Fruit fly (Drosophila melanogaster) whole organism, wandering third instar larva: ENCODE results near the gene Mesh1.

Experiments used
- Abd-B ChIP-seq: fragments of >200 bp; optimal IDR thresholded peaks from 2 replicates; lab custom pipeline; 2017; ENCODE audit warnings: missing biosample characterization, missing genetic modification characterization
- CG32264 ChIP-seq: fragments of 200-800 bp; sonication (Bioruptor generic); optimal IDR thresholded peaks from 2 replicates; lab custom pipeline; 2016; ENCODE audit warnings: missing biosample characterization, missing genetic modification characterization
- CG9705 ChIP-seq: fragments of 200-800 bp; sonication (Bioruptor generic); optimal IDR thresholded peaks from 2 replicates; lab custom pipeline; 2018; ENCODE audit warnings: missing biosample characterization, mild to moderate bottlenecking, missing genetic modification characterization
- CrebA ChIP-seq: fragments of 200-800 bp; sonication (Bioruptor generic); optimal IDR thresholded peaks from 2 replicates; lab custom pipeline; 2016; ENCODE audit warnings: missing biosample characterization, mild to moderate bottlenecking, missing genetic modification characterization, borderline replicate concordance
- Dfd ChIP-seq: fragments of >200 bp; optimal IDR thresholded peaks from 2 replicates; lab custom pipeline; 2017; ENCODE audit warnings: missing biosample characterization, missing genetic modification characterization
- Dif ChIP-seq: fragments of 200-275, 200-300 bp; sonication (Bioruptor generic); optimal IDR thresholded peaks from 2 replicates; lab custom pipeline; 2018; ENCODE audit warnings: missing biosample characterization, missing genetic modification characterization; ENCODE audit not compliant: partially characterized antibody
- GATAd ChIP-seq: sonication (Bioruptor generic); optimal IDR thresholded peaks from 2 replicates; lab custom pipeline; 2016; ENCODE audit warnings: missing biosample characterization, missing genetic modification characterization
- HLH106 ChIP-seq: fragments of 200-800 bp; optimal IDR thresholded peaks from 3 replicates; lab custom pipeline; 2019; ENCODE audit warnings: missing biosample characterization, mild to moderate bottlenecking, missing genetic modification characterization, moderate library complexity
- Hnf4 ChIP-seq: fragments of 200-800 bp; sonication (Bioruptor generic); optimal IDR thresholded peaks from 2 replicates; lab custom pipeline; 2016; ENCODE audit warnings: missing biosample characterization, mild to moderate bottlenecking, missing genetic modification characterization
- Hr78 ChIP-seq: fragments of >200 bp; optimal IDR thresholded peaks from 2 replicates; lab custom pipeline; 2017; ENCODE audit warnings: missing biosample characterization, missing genetic modification characterization
- Hr83 ChIP-seq: fragments of 200-300 bp; sonication (Bioruptor generic); optimal IDR thresholded peaks from 2 replicates; lab custom pipeline; 2016; ENCODE audit warnings: missing biosample characterization, mild to moderate bottlenecking, missing genetic modification characterization, moderate library complexity; ENCODE audit not compliant: poor library complexity, severe bottlenecking
- Jra ChIP-seq: sonication (Bioruptor generic); optimal IDR thresholded peaks from 2 replicates; lab custom pipeline; 2016; ENCODE audit warnings: missing biosample characterization, missing genetic modification characterization
- Mio ChIP-seq: sonication (Bioruptor generic); optimal IDR thresholded peaks from 2 replicates; lab custom pipeline; 2016; ENCODE audit warnings: missing biosample characterization, missing genetic modification characterization
- Myc ChIP-seq: fragments of >200 bp; optimal IDR thresholded peaks from 2 replicates; lab custom pipeline; 2017
- N ChIP-seq: fragments of >200 bp; optimal IDR thresholded peaks from 2 replicates; lab custom pipeline; 2018; ENCODE audit warnings: missing biosample characterization, missing external identifiers, missing genetic modification characterization
- OdsH ChIP-seq: fragments of 200-800 bp; sonication (Bioruptor generic); optimal IDR thresholded peaks from 2 replicates; lab custom pipeline; 2016; ENCODE audit warnings: missing biosample characterization, mild to moderate bottlenecking, missing genetic modification characterization
- Rel ChIP-seq, 2 experiments: fragments of 200-800 bp; sonication (Bioruptor generic) in 1 of 2; optimal IDR thresholded peaks; 2 replicates in 1 of 2; 3 replicates in 1 of 2; lab custom pipeline; 2016 to 2019; ENCODE audit warnings: mild to moderate bottlenecking in 2 of 2, missing biosample characterization in 2 of 2, missing genetic modification characterization in 2 of 2, moderate library complexity in 1 of 2
- Sp1 ChIP-seq: fragments of 200-800 bp; sonication (Bioruptor generic); optimal IDR thresholded peaks from 3 replicates; lab custom pipeline; 2019; ENCODE audit warnings: missing biosample characterization, mild to moderate bottlenecking, missing genetic modification characterization, moderate library complexity
- Vsx2 ChIP-seq: fragments of 200-300, 225-300 bp; sonication (Bioruptor generic); optimal IDR thresholded peaks from 2 replicates; lab custom pipeline; 2018; ENCODE audit warnings: missing biosample characterization, missing genetic modification characterization; ENCODE audit not compliant: partially characterized antibody
- br ChIP-seq: fragments of 200-800 bp; sonication (Bioruptor generic); optimal IDR thresholded peaks from 2 replicates; lab custom pipeline; 2016; ENCODE audit warnings: missing biosample characterization, missing genetic modification characterization
- brk ChIP-seq: fragments of 200-800 bp; sonication (Bioruptor generic); optimal IDR thresholded peaks from 2 replicates; lab custom pipeline; 2016; ENCODE audit warnings: missing biosample characterization, mild to moderate bottlenecking, missing genetic modification characterization
- dl ChIP-seq, 2 experiments: fragments of 175-275, 200-275 bp in 1 of 2; fragments of 200-275 bp in 1 of 2; sonication (Bioruptor generic); optimal IDR thresholded peaks; lab custom pipeline; 2018; ENCODE audit warnings: mild to moderate bottlenecking in 2 of 2, missing biosample characterization in 2 of 2, missing genetic modification characterization in 2 of 2, moderate library complexity in 2 of 2; ENCODE audit not compliant: partially characterized antibody in 2 of 2, insufficient read depth in 1 of 2
- dmrt93B ChIP-seq: fragments of 200-800 bp; sonication (Bioruptor generic); optimal IDR thresholded peaks from 2 replicates; lab custom pipeline; 2018; ENCODE audit warnings: missing biosample characterization, mild to moderate bottlenecking, missing genetic modification characterization
- dsf ChIP-seq: sonication (Bioruptor generic); optimal IDR thresholded peaks from 2 replicates; lab custom pipeline; 2016; ENCODE audit warnings: missing biosample characterization, missing genetic modification characterization, borderline replicate concordance
- ey ChIP-seq: fragments of 200-800 bp; sonication (Bioruptor generic); optimal IDR thresholded peaks from 2 replicates; lab custom pipeline; 2016; ENCODE audit warnings: missing biosample characterization, missing genetic modification characterization
- foxo ChIP-seq, 2 experiments: fragments of 200-800 bp; sonication (Bioruptor generic); optimal IDR thresholded peaks; 2 replicates in 1 of 2; 3 replicates in 1 of 2; lab custom pipeline; 2016 to 2017; ENCODE audit warnings: missing biosample characterization in 2 of 2, missing genetic modification characterization in 2 of 2
- fru ChIP-seq: fragments of 200-800 bp; sonication (Bioruptor generic); optimal IDR thresholded peaks from 3 replicates; lab custom pipeline; 2016; ENCODE audit warnings: missing biosample characterization, mild to moderate bottlenecking, missing genetic modification characterization
- h ChIP-seq: fragments of 200-800 bp; sonication (Bioruptor generic); optimal IDR thresholded peaks from 3 replicates; lab custom pipeline; 2016; ENCODE audit warnings: missing biosample characterization, mild to moderate bottlenecking, missing genetic modification characterization
- jim ChIP-seq: fragments of 175-275, 200-325 bp; sonication (Bioruptor generic); optimal IDR thresholded peaks from 2 replicates; lab custom pipeline; 2016; ENCODE audit warnings: missing biosample characterization, mild to moderate bottlenecking, missing genetic modification characterization
- lola ChIP-seq: fragments of >200 bp; optimal IDR thresholded peaks from 2 replicates; lab custom pipeline; 2017; ENCODE audit warnings: missing biosample characterization, missing genetic modification characterization
- pan ChIP-seq: fragments of >200 bp; optimal IDR thresholded peaks from 2 replicates; lab custom pipeline; 2017
- psq ChIP-seq: fragments of 200-800 bp; sonication (Bioruptor generic); optimal IDR thresholded peaks from 3 replicates; lab custom pipeline; 2017; ENCODE audit warnings: missing biosample characterization, mild to moderate bottlenecking, missing genetic modification characterization, moderate library complexity
- rgr ChIP-seq: fragments of 200-800 bp; sonication (Bioruptor generic); optimal IDR thresholded peaks from 3 replicates; lab custom pipeline; 2016; ENCODE audit warnings: missing biosample characterization, mild to moderate bottlenecking, missing genetic modification characterization
- sage ChIP-seq: fragments of 200-800 bp; sonication (Bioruptor generic); optimal IDR thresholded peaks from 2 replicates; lab custom pipeline; 2016; ENCODE audit warnings: missing biosample characterization, mild to moderate bottlenecking, missing genetic modification characterization
- sv ChIP-seq: fragments of 200-800 bp; sonication (Bioruptor generic); optimal IDR thresholded peaks from 3 replicates; lab custom pipeline; 2016; ENCODE audit warnings: missing biosample characterization, missing genetic modification characterization
- tai ChIP-seq: sonication (Bioruptor generic); optimal IDR thresholded peaks from 2 replicates; lab custom pipeline; 2016; ENCODE audit warnings: missing biosample characterization, missing genetic modification characterization
- usp ChIP-seq: fragments of >200 bp; optimal IDR thresholded peaks from 2 replicates; lab custom pipeline; 2017; ENCODE audit warnings: missing biosample characterization, missing genetic modification characterization
- woc ChIP-seq: sonication (Bioruptor generic); optimal IDR thresholded peaks from 2 replicates; lab custom pipeline; 2016; ENCODE audit warnings: missing biosample characterization, mild to moderate bottlenecking, missing genetic modification characterization

Gene Mesh1

dm6 chr3R:29157418-29158398, 44.6 kb downstream of the Mesh1 start, which contains the start of gene rdog:
rdog (plus strand) TSS chr3R:29158122.
- TF ChIP-seq Vsx2 (GFP tag; lab: Kevin White, UChicago) (no peak), usp (GFP tag; lab: Kevin White, UChicago) (no peak), OdsH (GFP tag; lab: Kevin White, UChicago) (peak; percentile 82), brk (GFP tag; lab: Kevin White, UChicago) (no peak), ey (GFP tag; lab: Kevin White, UChicago) (peak; percentile 87), rgr (peak; percentile 86), sv (GFP tag; lab: Kevin White, UChicago) (peak; percentile 82), psq (GFP tag; lab: Kevin White, UChicago) (peak; percentile 73), Hnf4 (GFP tag; lab: Kevin White, UChicago) (peak; percentile 72), Rel (GFP tag; optimal IDR thresholded peaks at IDR 0.05; lab: Kevin White, UChicago) (no peak), Rel (tag; optimal IDR thresholded peaks at IDR 0.05; lab: Kevin White, UChicago) (peak; percentile 78), Dfd (GFP tag; lab: Kevin White, UChicago) (no peak), Mio (GFP tag; lab: Kevin White, UChicago) (peak; percentile 29), dl (GFP tag; optimal IDR thresholded peaks at IDR 0.05; lab: Kevin White, UChicago; ENCODE audit: insufficient read depth in 1 of 2, partially characterized antibody in 2 of 2) (no peak), sage (GFP tag; lab: Kevin White, UChicago) (no peak), dsf (GFP tag; lab: Kevin White, UChicago) (peak; percentile 30), h (GFP tag; lab: Kevin White, UChicago) (peak; percentile 46), Myc (lab: Kevin White, UChicago) (no peak), jim (GFP tag; lab: Kevin White, UChicago) (no peak), tai (GFP tag; lab: Kevin White, UChicago) (no peak), pan (lab: Kevin White, UChicago) (peak; percentile 87), Jra (peak; percentile 74), lola (no peak), CG32264 (GFP tag; lab: Kevin White, UChicago) (peak; percentile 50), GATAd (GFP tag; lab: Kevin White, UChicago) (peak; percentile 34), CrebA (GFP tag; lab: Kevin White, UChicago) (no peak), br (GFP tag; lab: Kevin White, UChicago) (peak; percentile 85), Abd-B (GFP tag; lab: Kevin White, UChicago) (no peak), dmrt93B (GFP tag; lab: Kevin White, UChicago) (peak; percentile 66), woc (GFP tag; lab: Kevin White, UChicago) (peak; percentile 98), fru (GFP tag; lab: Kevin White, UChicago) (peak; percentile 91), Dif (no peak), foxo (GFP tag; optimal IDR thresholded peaks at IDR 0.05; lab: Kevin White, UChicago) (peak; percentile 32 to 89), Sp1 (peak; percentile 84), Hr83 (GFP tag; lab: Kevin White, UChicago) (no peak), CG9705 (GFP tag; lab: Kevin White, UChicago) (peak; percentile 73), Hr78 (GFP tag; lab: Kevin White, UChicago) (no peak), HLH106 (tag; lab: Kevin White, UChicago) (peak; percentile 77), N (GFP tag; lab: Kevin White, UChicago) (no peak)

- TF ChIP-seq HLH106 (tag; lab: Kevin White, UChicago) (peak; percentile 41), N (GFP tag; lab: Kevin White, UChicago) (no peak), CG9705 (GFP tag; lab: Kevin White, UChicago) (peak; percentile 46), h (GFP tag; lab: Kevin White, UChicago) (peak; percentile 69), Mio (GFP tag; lab: Kevin White, UChicago) (peak; percentile 14), Sp1 (peak; percentile 56), fru (GFP tag; lab: Kevin White, UChicago) (peak; percentile 50), OdsH (GFP tag; lab: Kevin White, UChicago) (peak; percentile 59), foxo (GFP tag; optimal IDR thresholded peaks at IDR 0.05; lab: Kevin White, UChicago) (peak in 1 of 2 experiments; percentile 67), dl (GFP tag; optimal IDR thresholded peaks at IDR 0.05; lab: Kevin White, UChicago; ENCODE audit: insufficient read depth in 1 of 2, partially characterized antibody in 2 of 2) (no peak), psq (GFP tag; lab: Kevin White, UChicago) (peak; percentile 61), sv (GFP tag; lab: Kevin White, UChicago) (peak; percentile 5), Vsx2 (GFP tag; lab: Kevin White, UChicago) (no peak), rgr (peak; percentile 69), GATAd (GFP tag; lab: Kevin White, UChicago) (no peak), Myc (lab: Kevin White, UChicago) (peak; percentile 45), Rel (GFP tag; optimal IDR thresholded peaks at IDR 0.05; lab: Kevin White, UChicago) (no peak), Rel (tag; optimal IDR thresholded peaks at IDR 0.05; lab: Kevin White, UChicago) (peak; percentile 62), ey (GFP tag; lab: Kevin White, UChicago) (peak; percentile 34), br (GFP tag; lab: Kevin White, UChicago) (peak; percentile 38)
These were observed 49.1 kb downstream of the Mesh1 start, which contains the start of the genes Slbp and Rpn2 for dm6 chr3R:29153197-29153644. Slbp (minus strand) TSS chr3R:29153266. Rpn2 (plus strand) TSS chr3R:29153524.
